Fruit fly (Drosophila melanogaster) whole organism, embryonic: ENCODE results near the gene CtsF.
A peak's percentile ranks its signal among the peaks of the same experiment; 100 is the strongest.

ENCODE experiments used
- C15 ChIP-seq: fragments of 200-800 bp; sonication (Bioruptor generic); IDR thresholded peaks from 3 replicates; pipeline ENCODE4 v1.3.6; 2022; ENCODE audit warnings: missing biosample characterization, missing genetic modification characterization
- CG11085 ChIP-seq: fragments of 200-800 bp; sonication (Bioruptor generic); IDR thresholded peaks from 2 replicates; pipeline ENCODE4 v1.3.6; 2022; ENCODE audit warnings: missing biosample characterization, missing genetic modification characterization
- CG12219 ChIP-seq: fragments of 200-800 bp; sonication (Bioruptor generic); optimal IDR thresholded peaks from 3 replicates; lab custom pipeline; 2018; ENCODE audit warnings: missing biosample characterization, mild to moderate bottlenecking, missing genetic modification characterization
- CG12236 ChIP-seq: fragments of 200-800 bp; sonication (Bioruptor generic); optimal IDR thresholded peaks from 2 replicates; lab custom pipeline; 2016; ENCODE audit warnings: missing biosample characterization, missing genetic modification characterization
- CG1233 ChIP-seq: fragments of 200-800 bp; sonication (Bioruptor generic); optimal IDR thresholded peaks from 4 replicates; lab custom pipeline; 2018; ENCODE audit warnings: missing biosample characterization, mild to moderate bottlenecking, missing genetic modification characterization
- CG14441 ChIP-seq: fragments of 200-800 bp; sonication (Bioruptor generic); IDR thresholded peaks from 2 replicates; pipeline ENCODE4 v1.3.6; 2022; ENCODE audit warnings: missing biosample characterization, missing genetic modification characterization
- CG15073 ChIP-seq: fragments of 200-800 bp; sonication (Bioruptor generic); optimal IDR thresholded peaks from 2 replicates; lab custom pipeline; 2016; ENCODE audit warnings: missing biosample characterization, missing genetic modification characterization
- CG1603 ChIP-seq: fragments of 200-800 bp; sonication (Bioruptor generic); optimal IDR thresholded peaks from 2 replicates; lab custom pipeline; 2019; ENCODE audit warnings: missing biosample characterization, mild to moderate bottlenecking, missing genetic modification characterization, moderate library complexity
- CG17568 ChIP-seq: fragments of 200-800 bp; sonication (Bioruptor generic); optimal IDR thresholded peaks from 2 replicates; lab custom pipeline; 2018; ENCODE audit warnings: missing biosample characterization, mild to moderate bottlenecking, missing genetic modification characterization, moderate library complexity
- CG2712 ChIP-seq: fragments of 200-800 bp; optimal IDR thresholded peaks from 3 replicates; lab custom pipeline; 2019; ENCODE audit warnings: missing biosample characterization, mild to moderate bottlenecking, missing genetic modification characterization, moderate library complexity
- CG31388 ChIP-seq: fragments of 200-800 bp; sonication (Bioruptor generic); optimal IDR thresholded peaks from 2 replicates; lab custom pipeline; 2016; ENCODE audit warnings: missing biosample characterization, missing genetic modification characterization
- CG34376 ChIP-seq: fragments of 200-800 bp; sonication (Bioruptor generic); optimal IDR thresholded peaks from 2 replicates; lab custom pipeline; 2018; ENCODE audit warnings: missing biosample characterization, mild to moderate bottlenecking, missing genetic modification characterization
- CG34422 ChIP-seq: fragments of 200-800 bp; sonication (Bioruptor generic); IDR thresholded peaks from 3 replicates; pipeline ENCODE4 v1.3.6; 2022; ENCODE audit warnings: missing biosample characterization, missing genetic modification characterization
- CG4424 ChIP-seq: fragments of 200-800 bp; sonication (Bioruptor generic); optimal IDR thresholded peaks from 3 replicates; lab custom pipeline; 2016; ENCODE audit warnings: missing biosample characterization, missing genetic modification characterization
- CG6689 ChIP-seq: fragments of 200-800 bp; sonication (Bioruptor generic); IDR thresholded peaks from 2 replicates; pipeline ENCODE4 v1.3.6; 2022; ENCODE audit warnings: missing biosample characterization, missing genetic modification characterization
- CG7745 ChIP-seq: fragments of 200-800 bp; sonication (Bioruptor generic); optimal IDR thresholded peaks from 2 replicates; lab custom pipeline; 2018; ENCODE audit warnings: missing biosample characterization, mild to moderate bottlenecking, missing genetic modification characterization, moderate library complexity
- CG9215 ChIP-seq: fragments of 200-800 bp; sonication (Bioruptor generic); IDR thresholded peaks from 2 replicates; pipeline ENCODE4 v1.3.6; 2022; ENCODE audit warnings: missing biosample characterization, missing genetic modification characterization
- Dfd ChIP-seq, 2 experiments: fragments of >200 bp; optimal IDR thresholded peaks; 2 replicates each; lab custom pipeline; 2017; ENCODE audit warnings: missing biosample characterization in 2 of 2, missing genetic modification characterization in 2 of 2
- Doc2 ChIP-seq: fragments of 200-800 bp; sonication (Bioruptor generic); IDR thresholded peaks from 2 replicates; pipeline ENCODE4 v1.3.6; 2022; ENCODE audit warnings: missing biosample characterization, missing genetic modification characterization
- HLH3B ChIP-seq: fragments of 200-800 bp; sonication (Bioruptor generic); IDR thresholded peaks from 2 replicates; pipeline ENCODE4 v1.3.6; 2022; ENCODE audit warnings: missing biosample characterization, missing genetic modification characterization
- Kr ChIP-seq: fragments of 200-800 bp; sonication (Bioruptor generic); optimal IDR thresholded peaks from 2 replicates; lab custom pipeline; 2017; ENCODE audit warnings: missing biosample characterization, mild to moderate bottlenecking, missing genetic modification characterization
- Lim3 ChIP-seq: fragments of 200-800 bp; sonication (Bioruptor generic); IDR thresholded peaks from 2 replicates; pipeline ENCODE4 v1.3.6; 2022; ENCODE audit warnings: missing biosample characterization, missing genetic modification characterization
- MESR4 ChIP-seq: fragments of 200-800 bp; sonication (Bioruptor generic); optimal IDR thresholded peaks from 2 replicates; lab custom pipeline; 2018; ENCODE audit warnings: missing biosample characterization, mild to moderate bottlenecking, missing genetic modification characterization, moderate library complexity
- Poxn ChIP-seq: fragments of 200-800 bp; sonication (Bioruptor generic); IDR thresholded peaks from 2 replicates; pipeline ENCODE4 v1.3.6; 2022; ENCODE audit warnings: missing biosample characterization, missing genetic modification characterization
- Rfx ChIP-seq: fragments of 200-800 bp; sonication (Bioruptor generic); IDR thresholded peaks from 2 replicates; pipeline ENCODE4 v1.3.6; 2022; ENCODE audit warnings: missing biosample characterization, missing genetic modification characterization
- Rx ChIP-seq: fragments of 200-800 bp; sonication (Bioruptor generic); IDR thresholded peaks from 2 replicates; pipeline ENCODE4 v1.3.6; 2022; ENCODE audit warnings: missing biosample characterization, missing genetic modification characterization
- Six4 ChIP-seq: fragments of 200-800 bp; sonication (Bioruptor generic); optimal IDR thresholded peaks from 2 replicates; lab custom pipeline; 2016; ENCODE audit warnings: missing biosample characterization, missing genetic modification characterization
- ac ChIP-seq: fragments of 200-800 bp; sonication (Bioruptor generic); optimal IDR thresholded peaks from 3 replicates; lab custom pipeline; 2017; ENCODE audit warnings: missing biosample characterization, mild to moderate bottlenecking, missing genetic modification characterization
- br ChIP-seq: fragments of >200 bp; optimal IDR thresholded peaks from 2 replicates; lab custom pipeline; 2017
- cg ChIP-seq: fragments of 200-800 bp; sonication (Bioruptor generic); optimal IDR thresholded peaks from 3 replicates; lab custom pipeline; 2019; ENCODE audit warnings: missing biosample characterization, mild to moderate bottlenecking, missing genetic modification characterization, moderate library complexity
- chn ChIP-seq: fragments of 200-800 bp; sonication (Bioruptor generic); optimal IDR thresholded peaks from 2 replicates; lab custom pipeline; 2016; ENCODE audit warnings: missing biosample characterization, missing genetic modification characterization
- disco-r ChIP-seq: fragments of 200-800 bp; sonication (Bioruptor generic); optimal IDR thresholded peaks from 2 replicates; lab custom pipeline; 2016; ENCODE audit warnings: missing biosample characterization, missing genetic modification characterization
- fd64A ChIP-seq: fragments of 200-800 bp; sonication (Bioruptor generic); optimal IDR thresholded peaks from 3 replicates; lab custom pipeline; 2018; ENCODE audit warnings: missing biosample characterization, mild to moderate bottlenecking, missing genetic modification characterization
- fu2 ChIP-seq: fragments of 200-800 bp; sonication (Bioruptor generic); optimal IDR thresholded peaks from 2 replicates; lab custom pipeline; 2016; ENCODE audit warnings: missing biosample characterization, missing genetic modification characterization
- gt ChIP-seq: fragments of 200-800 bp; sonication (Bioruptor generic); IDR thresholded peaks from 2 replicates; pipeline ENCODE4 v1.3.6; 2022; ENCODE audit warnings: missing biosample characterization, missing genetic modification characterization
- lilli ChIP-seq: fragments of 200-800 bp; sonication (Bioruptor generic); optimal IDR thresholded peaks from 3 replicates; lab custom pipeline; 2016; ENCODE audit warnings: missing biosample characterization, missing genetic modification characterization
- lov ChIP-seq, 2 experiments: fragments of 200-800 bp in 1 of 2; fragments of >200 bp in 1 of 2; sonication (Bioruptor generic) in 1 of 2; IDR thresholded peaks in 1 of 2; optimal IDR thresholded peaks in 1 of 2; 2 replicates in 1 of 2; 3 replicates in 1 of 2; pipeline versions ENCODE4 v1.3.6 to Lab custom; 2017 to 2022; ENCODE audit warnings: missing biosample characterization in 1 of 2, missing genetic modification characterization in 1 of 2
- mirr ChIP-seq: fragments of 200-800 bp; sonication (Bioruptor generic); optimal IDR thresholded peaks from 3 replicates; lab custom pipeline; 2018; ENCODE audit warnings: missing biosample characterization, mild to moderate bottlenecking, missing genetic modification characterization
- nmo ChIP-seq: fragments of 200-800 bp; sonication (Bioruptor generic); optimal IDR thresholded peaks from 2 replicates; lab custom pipeline; 2018; ENCODE audit warnings: missing biosample characterization, mild to moderate bottlenecking, missing genetic modification characterization, moderate library complexity
- odd ChIP-seq: fragments of 200-800 bp; sonication (Bioruptor generic); optimal IDR thresholded peaks from 2 replicates; lab custom pipeline; 2017; ENCODE audit warnings: missing biosample characterization, mild to moderate bottlenecking, missing genetic modification characterization
- run ChIP-seq: fragments of 200-800 bp; sonication (Bioruptor generic); optimal IDR thresholded peaks from 3 replicates; lab custom pipeline; 2018; ENCODE audit warnings: missing biosample characterization, mild to moderate bottlenecking, missing genetic modification characterization
- salm ChIP-seq: fragments of 200-800 bp; sonication (Bioruptor generic); optimal IDR thresholded peaks from 2 replicates; lab custom pipeline; 2018; ENCODE audit warnings: missing biosample characterization, mild to moderate bottlenecking, missing genetic modification characterization
- seq ChIP-seq: fragments of 200-800 bp; sonication (Bioruptor generic); IDR thresholded peaks from 2 replicates; pipeline ENCODE4 v1.3.6; 2022; ENCODE audit warnings: missing biosample characterization, missing genetic modification characterization
- ssp ChIP-seq: fragments of 200-800 bp; sonication (Bioruptor generic); IDR thresholded peaks from 2 replicates; pipeline ENCODE4 v1.3.6; 2022; ENCODE audit warnings: missing biosample characterization, missing genetic modification characterization
- stwl ChIP-seq: fragments of 200-800 bp; sonication (Bioruptor generic); optimal IDR thresholded peaks from 3 replicates; lab custom pipeline; 2018; ENCODE audit warnings: missing biosample characterization, mild to moderate bottlenecking, missing genetic modification characterization, moderate library complexity
- sug ChIP-seq: fragments of 200-800 bp; optimal IDR thresholded peaks from 2 replicates; lab custom pipeline; 2019; ENCODE audit warnings: missing biosample characterization, mild to moderate bottlenecking, missing genetic modification characterization, moderate library complexity
- usp ChIP-seq: fragments of >200 bp; optimal IDR thresholded peaks from 2 replicates; lab custom pipeline; 2017; ENCODE audit warnings: missing biosample characterization, missing genetic modification characterization
- vnd ChIP-seq: fragments of 200-800 bp; sonication (Bioruptor generic); IDR thresholded peaks from 3 replicates; pipeline ENCODE4 v1.3.6; 2022; ENCODE audit warnings: missing biosample characterization, missing genetic modification characterization; ENCODE audit not compliant: partially characterized antibody
- zfh2 ChIP-seq: fragments of 200-800 bp; sonication (Bioruptor generic); optimal IDR thresholded peaks from 2 replicates; lab custom pipeline; 2016; ENCODE audit warnings: missing biosample characterization, missing genetic modification characterization

CtsF gene

dm6 chr3R:5263311-5264250, 12.0 kb upstream of the CtsF start (continued):
- no peak for TF ChIP-seq CG34376 (GFP tag; lab: Kevin White, UChicago)
- TF ChIP-seq C15 = no peak
- no peak for TF ChIP-seq Dfd (GFP tag; optimal IDR thresholded peaks at IDR 0.05; lab: Kevin White, UChicago)
- TF ChIP-seq CG4424 (GFP tag; lab: Kevin White, UChicago) = peak; percentile 87
- TF ChIP-seq CG6689 = peak; percentile 85
- TF ChIP-seq zfh2 (GFP tag; lab: Kevin White, UChicago) = peak; percentile 8
- TF ChIP-seq sug = peak; percentile 50
- peak; percentile 93 for TF ChIP-seq nmo (GFP tag; lab: Kevin White, UChicago)
- TF ChIP-seq CG31388 (GFP tag; lab: Kevin White, UChicago) = no peak
- peak; percentile 83 for TF ChIP-seq CG17568 (GFP tag; lab: Kevin White, UChicago)
- no peak for TF ChIP-seq Doc2
- TF ChIP-seq Six4 (GFP tag; lab: Kevin White, UChicago) = peak; percentile 68
- TF ChIP-seq lov (optimal IDR thresholded peaks at IDR 0.05; lab: Kevin White, UChicago) = no peak
- TF ChIP-seq lov (GFP tag; IDR thresholded peaks at IDR 0.05; lab: Robert Waterston, UW) = no peak
- peak; percentile 42; the same call in 1 of the 2 replicates for TF ChIP-seq Rx (GFP tag; lab: Robert Waterston, UW)
- TF ChIP-seq CG14441 (GFP tag; lab: Robert Waterston, UW) = peak; percentile 71
- TF ChIP-seq lilli (GFP tag; lab: Kevin White, UChicago) = peak; percentile 43
- TF ChIP-seq Rfx = peak; percentile 83
- TF ChIP-seq Lim3 (GFP tag; lab: Robert Waterston, UW) = no peak
- TF ChIP-seq MESR4 = no peak
- TF ChIP-seq br (lab: Kevin White, UChicago) = no peak
- no peak for TF ChIP-seq fu2
- TF ChIP-seq stwl (tag; lab: Kevin White, UChicago) = no peak
- TF ChIP-seq cg (GFP tag; lab: Kevin White, UChicago) = peak; percentile 97
- peak; percentile 70; the same call in 2 of the 3 replicates for TF ChIP-seq CG34422 (GFP tag; lab: Robert Waterston, UW)
- peak; percentile 79 for TF ChIP-seq seq (GFP tag; lab: Robert Waterston, UW)
- peak; percentile 91 for TF ChIP-seq CG2712 (tag; lab: Kevin White, UChicago)
- peak; percentile 90 for TF ChIP-seq CG1233 (GFP tag; lab: Kevin White, UChicago)
- no peak for TF ChIP-seq fd64A (GFP tag; lab: Kevin White, UChicago)
- no peak for TF ChIP-seq CG15073 (GFP tag; lab: Kevin White, UChicago)
- no peak; the same call in 1 of the 2 replicates for TF ChIP-seq CG9215 (GFP tag; lab: Robert Waterston, UW)
- peak; percentile 78 for TF ChIP-seq salm (tag; lab: Kevin White, UChicago)
- TF ChIP-seq disco-r (GFP tag; lab: Kevin White, UChicago) = no peak
- TF ChIP-seq Poxn = peak; percentile 42; the same call in 1 of the 2 replicates
- TF ChIP-seq ac (GFP tag; lab: Kevin White, UChicago) = peak; percentile 72
- no peak for TF ChIP-seq vnd (GFP tag; lab: Robert Waterston, UW)
- TF ChIP-seq CG7745 (tag; lab: Kevin White, UChicago) = no peak
- peak; percentile 72 for TF ChIP-seq run (tag; lab: Kevin White, UChicago)
- TF ChIP-seq ssp (GFP tag; lab: Robert Waterston, UW) = peak; percentile 65
- no peak for TF ChIP-seq CG12236 (GFP tag; lab: Kevin White, UChicago)
- TF ChIP-seq odd (GFP tag; lab: Kevin White, UChicago) = peak; percentile 89
- TF ChIP-seq mirr (GFP tag; lab: Kevin White, UChicago) = peak; percentile 69
- peak; percentile 45; the same call in 1 of the 2 replicates for TF ChIP-seq gt (GFP tag; lab: Robert Waterston, UW)
- 0 out of 2 replicates have a peak, but pooled peaks have one; percentile 23 for TF ChIP-seq CG11085 (GFP tag; lab: Robert Waterston, UW)
- peak; percentile 11 for TF ChIP-seq chn (GFP tag; lab: Kevin White, UChicago)
- TF ChIP-seq usp (GFP tag; lab: Kevin White, UChicago) = no peak
- TF ChIP-seq CG1603 (tag; lab: Kevin White, UChicago) = peak; percentile 51
- peak; percentile 37 for TF ChIP-seq Kr (GFP tag; lab: Kevin White, UChicago)
- peak; percentile 41 for TF ChIP-seq CG12219 (GFP tag; lab: Kevin White, UChicago)
- peak; percentile 76 for TF ChIP-seq HLH3B (GFP tag; lab: Robert Waterston, UW)
